Worm (Caenorhabditis elegans): ENCODE measurements around the gene F27E5.9.

F27E5.9 gene

DNA sequence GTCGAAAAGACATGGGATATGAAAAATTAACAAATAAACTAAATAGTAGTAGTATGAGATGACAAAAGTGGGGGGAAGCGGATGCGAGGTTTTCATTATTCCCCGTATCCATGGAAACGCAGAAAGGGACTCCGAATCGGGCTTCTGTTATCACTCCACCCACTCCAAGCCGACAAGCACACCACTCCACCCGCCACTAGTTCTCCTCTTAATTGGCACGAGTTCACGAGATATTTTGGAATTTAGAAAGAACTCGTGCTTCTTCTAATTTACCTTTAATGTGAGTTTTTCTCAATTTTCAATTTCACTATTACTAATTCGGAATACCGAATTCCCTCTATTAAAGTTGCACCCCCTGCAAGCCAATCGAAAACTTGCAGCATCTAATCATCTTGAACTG lies 31.6 kb downstream of the F27E5.9 start:
- TF ChIP-seq ceh-48 (tag; optimal IDR thresholded peaks at IDR 0.05) (no peak), unc-55 (GFP tag; optimal IDR thresholded peaks at IDR 0.05) (no peak), ceh-9 (tag; optimal IDR thresholded peaks at IDR 0.05) (no peak), zip-5 (tag; optimal IDR thresholded peaks at IDR 0.05) (no peak), fkh-6 (tag; optimal IDR thresholded peaks at IDR 0.05) (no peak), ceh-30 (tag; optimal IDR thresholded peaks at IDR 0.05) (no peak), hlh-15 (tag; optimal IDR thresholded peaks at IDR 0.05) (no peak), sox-4 (tag; optimal IDR thresholded peaks at IDR 0.05) (no peak), pros-1 (tag; optimal IDR thresholded peaks at IDR 0.05) (no peak), ceh-19 (GFP tag; optimal IDR thresholded peaks at IDR 0.05) (no peak), ceh-14 (tag; optimal IDR thresholded peaks at IDR 0.05) (no peak), unc-86 (tag; optimal IDR thresholded peaks at IDR 0.05) (no peak), ceh-24 (tag; optimal IDR thresholded peaks at IDR 0.05) (no peak), sdc-2 (tag; optimal IDR thresholded peaks at IDR 0.05) (no peak), unc-42 (tag; optimal IDR thresholded peaks at IDR 0.05) (no peak), syd-9 (tag; optimal IDR thresholded peaks at IDR 0.05) (no peak), tbx-2 (tag; optimal IDR thresholded peaks at IDR 0.05) (no peak), pha-4 (tag; optimal IDR thresholded peaks at IDR 0.05) (no peak), ceh-22 (tag; optimal IDR thresholded peaks at IDR 0.05) (no peak)

DNA sequence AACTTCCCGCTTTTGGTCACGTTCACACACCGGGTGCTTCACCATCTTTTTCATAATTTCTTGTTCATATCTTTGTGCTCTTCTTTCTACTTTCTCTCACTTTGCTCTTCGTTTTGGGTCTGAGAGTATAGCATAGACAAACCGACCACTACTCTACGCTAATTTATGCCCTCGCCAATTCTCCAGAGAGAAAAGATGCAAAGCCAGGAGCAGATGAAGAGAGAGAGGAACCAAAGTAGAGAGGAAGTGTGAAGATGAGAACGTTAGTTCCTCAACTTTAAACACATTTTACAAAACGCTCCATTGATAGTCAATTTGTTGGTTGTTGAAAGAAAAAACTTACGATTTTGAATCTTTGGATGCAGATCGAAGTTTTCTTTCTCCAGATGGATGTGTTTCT lies 33.0 kb downstream of the F27E5.9 start:
- TF ChIP-seq eyg-1 (tag; optimal IDR thresholded peaks at IDR 0.05) (no peak), mec-3 (tag; optimal IDR thresholded peaks at IDR 0.05; ENCODE audit: borderline replicate concordance) (no peak), ttx-3 (tag; optimal IDR thresholded peaks at IDR 0.05) (no peak), madf-2 (tag; optimal IDR thresholded peaks at IDR 0.05) (no peak), rnt-1 (tag; optimal IDR thresholded peaks at IDR 0.05) (no peak), C08G9.2 (tag; optimal IDR thresholded peaks at IDR 0.05) (no peak), unc-55 (GFP tag; optimal IDR thresholded peaks at IDR 0.05) (no peak), gmeb-2 (tag; optimal IDR thresholded peaks at IDR 0.05) (no peak)

DNA sequence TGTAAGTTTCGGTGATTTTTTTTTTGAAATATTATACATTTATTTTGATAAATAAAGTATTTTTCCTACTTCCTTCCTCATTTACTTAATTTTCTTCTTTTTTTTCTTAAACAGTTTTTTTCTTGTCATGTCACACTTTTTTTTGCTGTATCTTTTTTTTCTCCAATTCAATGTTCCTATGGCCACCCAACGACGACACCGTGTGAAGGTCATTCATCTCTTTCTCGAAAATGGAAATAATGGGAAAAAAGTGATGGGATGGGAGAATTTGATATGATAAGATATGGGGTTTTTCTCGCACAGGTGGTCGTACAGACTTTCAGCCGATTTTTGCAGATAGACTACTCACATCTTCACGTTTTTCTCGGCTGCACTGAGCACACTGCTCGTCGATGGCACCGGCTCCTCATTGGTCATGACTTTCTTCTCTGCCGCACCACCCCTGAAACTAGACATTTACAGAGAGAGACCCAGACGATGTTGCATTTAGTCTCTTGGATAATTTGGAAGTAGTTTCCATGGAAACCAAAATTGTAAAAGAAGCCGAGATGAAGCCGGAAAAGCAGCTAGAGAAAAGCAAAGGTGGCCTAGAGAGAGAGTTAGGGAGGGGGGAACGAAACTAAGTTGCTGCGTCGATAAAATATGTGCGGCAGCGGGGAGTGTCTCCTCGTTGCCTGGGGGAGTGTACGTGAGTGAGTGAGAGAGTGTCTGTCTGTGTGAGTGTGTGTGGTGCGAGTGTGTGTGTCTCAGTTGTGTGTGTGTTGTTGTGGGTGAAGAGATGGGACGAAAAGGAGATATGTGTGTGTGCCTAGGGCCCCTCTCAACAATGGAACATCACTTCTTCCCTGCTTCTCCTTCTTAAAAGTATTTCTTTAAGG lies 34.4 kb downstream of the F27E5.9 start, which contains the start of gene daf-19:
Gene daf-19, minus strand, starts transcription at position 442 of the 878 bp plus-strand sequence.
- TF ChIP-seq ceh-6 (GFP tag; optimal IDR thresholded peaks at IDR 0.05) (no peak), hlh-6 (tag; optimal IDR thresholded peaks at IDR 0.05) (peak; percentile 90), gmeb-2 (tag; optimal IDR thresholded peaks at IDR 0.05) (peak; percentile 45), unc-55 (GFP tag; optimal IDR thresholded peaks at IDR 0.05) (no peak), nhr-11 (tag; optimal IDR thresholded peaks at IDR 0.05) (peak; percentile 39), hlh-30 (tag; optimal IDR thresholded peaks at IDR 0.05; ENCODE audit: insufficient read depth) (no peak), nfya-1 (tag; optimal IDR thresholded peaks at IDR 0.05) (peak; percentile 79), ceh-22 (tag; optimal IDR thresholded peaks at IDR 0.05) (no peak), fax-1 (tag; optimal IDR thresholded peaks at IDR 0.05) (peak; percentile 21), ahr-1 (tag; optimal IDR thresholded peaks at IDR 0.05) (no peak), eyg-1 (tag; optimal IDR thresholded peaks at IDR 0.05) (peak; percentile 42), ceh-24 (tag; optimal IDR thresholded peaks at IDR 0.05) (no peak), ceh-48 (tag; optimal IDR thresholded peaks at IDR 0.05) (peak; percentile 74), zip-5 (tag; optimal IDR thresholded peaks at IDR 0.05) (no peak), ceh-34 (tag; optimal IDR thresholded peaks at IDR 0.05) (peak; percentile 61), pqm-1 (tag; optimal IDR thresholded peaks at IDR 0.05) (no peak), ceh-30 (tag; optimal IDR thresholded peaks at IDR 0.05) (peak; percentile 72), lim-6 (tag; optimal IDR thresholded peaks at IDR 0.05) (no peak), che-1 (tag; optimal IDR thresholded peaks at IDR 0.05) (peak; percentile 29), ceh-19 (GFP tag; optimal IDR thresholded peaks at IDR 0.05) (peak; percentile 88), sox-2 (GFP tag; IDR thresholded peaks at IDR 0.05) (0 out of 2 replicates have a peak, but pooled peaks have one; percentile 24), pha-4 (tag; optimal IDR thresholded peaks at IDR 0.05) (no peak), fkh-6 (tag; optimal IDR thresholded peaks at IDR 0.05) (peak; percentile 75), ceh-2 (tag; optimal IDR thresholded peaks at IDR 0.05) (peak; percentile 75), elt-4 (tag; optimal IDR thresholded peaks at IDR 0.05) (no peak), ref-2 (tag; optimal IDR thresholded peaks at IDR 0.05) (peak; percentile 79), ceh-14 (tag; optimal IDR thresholded peaks at IDR 0.05) (peak; percentile 87), pax-1 (tag; optimal IDR thresholded peaks at IDR 0.05) (no peak), sox-4 (tag; optimal IDR thresholded peaks at IDR 0.05) (peak; percentile 78), sdc-2 (tag; optimal IDR thresholded peaks at IDR 0.05) (peak; percentile 76), elt-2 (tag; optimal IDR thresholded peaks at IDR 0.05) (peak; percentile 30), pha-2 (tag; optimal IDR thresholded peaks at IDR 0.05) (peak; percentile 68), npax-4 (tag; optimal IDR thresholded peaks at IDR 0.05) (no peak), ama-1 (optimal IDR thresholded peaks at IDR 0.05) (peak; percentile 81), hlh-15 (tag; optimal IDR thresholded peaks at IDR 0.05) (no peak), fkh-10 (GFP tag; optimal IDR thresholded peaks at IDR 0.05) (no peak)
